Fruit fly (Drosophila melanogaster): ENCODE data around the gene Ac76E.

The Ac76E gene

dm6 chr3L:19939024-19939423 lies at the start of gene Ac76E:
Gene Ac76E, plus strand, starts transcription at chr3L:19939287.
- TF ChIP-seq CG6276 (GFP tag; optimal IDR thresholded peaks at IDR 0.05) (no peak), vri (GFP tag; optimal IDR thresholded peaks at IDR 0.05) (peak; percentile 27), Hr39 (GFP tag; optimal IDR thresholded peaks at IDR 0.05) (peak; percentile 54), CG8119 (GFP tag; IDR thresholded peaks at IDR 0.05) (no peak), CG16779 (tag; optimal IDR thresholded peaks at IDR 0.05) (no peak), CG15336 (GFP tag; IDR thresholded peaks at IDR 0.05) (0 out of 2 replicates have a peak, but pooled peaks have one; percentile 24), Eip78C (GFP tag) (peak; percentile 40), fkh (GFP tag; optimal IDR thresholded peaks at IDR 0.05) (peak; percentile 13), dac (GFP tag; optimal IDR thresholded peaks at IDR 0.05) (no peak)

dm6 chr3L:19895556-19895995 lies 43.5 kb upstream of the Ac76E start:
- TF ChIP-seq Eip78C (GFP tag) = peak; percentile 61
- peak; percentile 60 for TF ChIP-seq dsx (GFP tag; optimal IDR thresholded peaks at IDR 0.05; ENCODE audit: poor library complexity, severe bottlenecking)
- peak; percentile 26; the same call in 1 of the 2 replicates for TF ChIP-seq CG15336 (GFP tag; IDR thresholded peaks at IDR 0.05)
- TF ChIP-seq pdm3 (GFP tag; optimal IDR thresholded peaks at IDR 0.05) = no peak
- TF ChIP-seq CG8119 (GFP tag; IDR thresholded peaks at IDR 0.05) = no peak; the same call in 2 of the 3 replicates
- 0 out of 3 replicates have a peak, but pooled peaks have one; percentile 42 for TF ChIP-seq eg (GFP tag; IDR thresholded peaks at IDR 0.05)
- no peak for TF ChIP-seq CG4318 (GFP tag; optimal IDR thresholded peaks at IDR 0.05)
- peak; percentile 72 for TF ChIP-seq vri (GFP tag; optimal IDR thresholded peaks at IDR 0.05)
- peak; percentile 40 for TF ChIP-seq Blimp-1 (GFP tag; optimal IDR thresholded peaks at IDR 0.05)
- peak; percentile 17 for TF ChIP-seq Ets96B (tag; optimal IDR thresholded peaks at IDR 0.05)
- TF ChIP-seq Ets21C (GFP tag; optimal IDR thresholded peaks at IDR 0.05) = no peak
- no peak for TF ChIP-seq CG6808 (GFP tag; optimal IDR thresholded peaks at IDR 0.05)
- TF ChIP-seq CG6792 (GFP tag; optimal IDR thresholded peaks at IDR 0.05) = no peak
- peak; percentile 33 for TF ChIP-seq Lpt (GFP tag; optimal IDR thresholded peaks at IDR 0.05)
- no peak for TF ChIP-seq CG11294 (GFP tag; IDR thresholded peaks at IDR 0.05)
- no peak for TF ChIP-seq Hr39 (GFP tag; optimal IDR thresholded peaks at IDR 0.05)
- no peak for TF ChIP-seq achi (GFP tag; optimal IDR thresholded peaks at IDR 0.05)
- TF ChIP-seq topi (GFP tag; optimal IDR thresholded peaks at IDR 0.05) = no peak
- peak; percentile 38 for TF ChIP-seq Sox14 (GFP tag; optimal IDR thresholded peaks at IDR 0.05)
- TF ChIP-seq CG1621 (tag; optimal IDR thresholded peaks at IDR 0.05) = peak; percentile 69
- no peak for TF ChIP-seq acj6 (GFP tag; optimal IDR thresholded peaks at IDR 0.05)
- no peak for TF ChIP-seq fd85E (GFP tag; optimal IDR thresholded peaks at IDR 0.05)
- no peak for TF ChIP-seq CG8319 (GFP tag; optimal IDR thresholded peaks at IDR 0.05)
- TF ChIP-seq dac (GFP tag; optimal IDR thresholded peaks at IDR 0.05) = no peak
- no peak for TF ChIP-seq Eip93F (GFP tag; optimal IDR thresholded peaks at IDR 0.05)
- no peak for TF ChIP-seq Hr38 (GFP tag; optimal IDR thresholded peaks at IDR 0.05)
- no peak for TF ChIP-seq Sox102F (GFP tag; optimal IDR thresholded peaks at IDR 0.05)
- no peak for TF ChIP-seq CG3919 (GFP tag; optimal IDR thresholded peaks at IDR 0.05)
- TF ChIP-seq Sox15 (GFP tag; optimal IDR thresholded peaks at IDR 0.05) = no peak
- TF ChIP-seq CG6854 (GFP tag; optimal IDR thresholded peaks at IDR 0.05) = peak; percentile 22
- TF ChIP-seq CG3032 (tag; optimal IDR thresholded peaks at IDR 0.05) = peak; percentile 4
- TF ChIP-seq fkh (GFP tag; optimal IDR thresholded peaks at IDR 0.05) = peak; percentile 69
- TF ChIP-seq CG6163 (GFP tag; IDR thresholded peaks at IDR 0.05) = peak; percentile 72
- TF ChIP-seq Smox (GFP tag; optimal IDR thresholded peaks at IDR 0.05) = no peak
- TF ChIP-seq Gug (GFP tag; IDR thresholded peaks at IDR 0.05) = no peak
- no peak for TF ChIP-seq CG6276 (GFP tag; optimal IDR thresholded peaks at IDR 0.05)
- no peak for TF ChIP-seq Eip75B (GFP tag; optimal IDR thresholded peaks at IDR 0.05)
- peak in 1 of 2 experiments; percentile 60 for TF ChIP-seq ss (GFP tag; optimal IDR thresholded peaks at IDR 0.05)
- no peak for TF ChIP-seq salr (GFP tag; optimal IDR thresholded peaks at IDR 0.05)
- TF ChIP-seq CG11762 (GFP tag; optimal IDR thresholded peaks at IDR 0.05; ENCODE audit: insufficient read depth) = no peak
- peak; percentile 99 for TF ChIP-seq svp (GFP tag)

All from whole organism, prepupa.